Fruit fly (Drosophila melanogaster) whole organism, embryonic: Measurements from ENCODE around the gene Kaz1-ORFB.
A peak's percentile ranks its signal among the peaks of the same experiment; 100 is the strongest.

Experiments used
- CG1024 ChIP-seq: fragments of 200-800 bp; sonication (Bioruptor generic); IDR thresholded peaks from 2 replicates; pipeline ENCODE4 v1.3.6; 2022; ENCODE audit warnings: missing biosample characterization, missing genetic modification characterization
- CG13624 ChIP-seq: fragments of 200-800 bp; sonication (Bioruptor generic); optimal IDR thresholded peaks from 2 replicates; lab custom pipeline; 2016; ENCODE audit warnings: missing biosample characterization, missing genetic modification characterization
- CG4424 ChIP-seq: fragments of 200-800 bp; sonication (Bioruptor generic); optimal IDR thresholded peaks from 3 replicates; lab custom pipeline; 2016; ENCODE audit warnings: missing biosample characterization, missing genetic modification characterization
- CG7839 ChIP-seq: fragments of 200-800 bp; sonication (Bioruptor generic); optimal IDR thresholded peaks from 3 replicates; lab custom pipeline; 2018; ENCODE audit warnings: missing biosample characterization, mild to moderate bottlenecking, missing genetic modification characterization, moderate library complexity
- Hmx ChIP-seq: fragments of 200-800 bp; sonication (Bioruptor generic); optimal IDR thresholded peaks from 2 replicates; lab custom pipeline; 2016; ENCODE audit warnings: missing biosample characterization, missing genetic modification characterization
- abd-A ChIP-seq: fragments of 200-800 bp; sonication (Bioruptor generic); optimal IDR thresholded peaks from 3 replicates; lab custom pipeline; 2019; ENCODE audit warnings: missing biosample characterization, mild to moderate bottlenecking, missing genetic modification characterization, moderate library complexity
- bcd ChIP-seq: fragments of 200-800 bp; sonication (Bioruptor generic); optimal IDR thresholded peaks from 2 replicates; lab custom pipeline; 2017; ENCODE audit warnings: missing biosample characterization, mild to moderate bottlenecking, missing genetic modification characterization
- fru ChIP-seq: fragments of >200 bp; optimal IDR thresholded peaks from 2 replicates; lab custom pipeline; 2017
- hth ChIP-seq: fragments of >200 bp; optimal IDR thresholded peaks from 2 replicates; lab custom pipeline; 2017; ENCODE audit warnings: inconsistent platforms
- knrl ChIP-seq: fragments of 200-800 bp; sonication (Bioruptor generic); IDR thresholded peaks from 3 replicates; pipeline ENCODE4 v1.3.6; 2022; ENCODE audit warnings: missing biosample characterization, missing genetic modification characterization; ENCODE audit not compliant: partially characterized antibody
- stc ChIP-seq: fragments of 200-800 bp; sonication (Bioruptor generic); IDR thresholded peaks from 2 replicates; pipeline ENCODE4 v1.3.6; 2022; ENCODE audit warnings: missing biosample characterization, missing genetic modification characterization
- ttk ChIP-seq: fragments of 200-800 bp; sonication (Bioruptor generic); IDR thresholded peaks from 2 replicates; pipeline ENCODE4 v2.1.2; 2022; ENCODE audit warnings: missing biosample characterization, missing genetic modification characterization
- zfh2 ChIP-seq: fragments of 200-800 bp; sonication (Bioruptor generic); optimal IDR thresholded peaks from 2 replicates; lab custom pipeline; 2016; ENCODE audit warnings: missing biosample characterization, missing genetic modification characterization

DNA sequence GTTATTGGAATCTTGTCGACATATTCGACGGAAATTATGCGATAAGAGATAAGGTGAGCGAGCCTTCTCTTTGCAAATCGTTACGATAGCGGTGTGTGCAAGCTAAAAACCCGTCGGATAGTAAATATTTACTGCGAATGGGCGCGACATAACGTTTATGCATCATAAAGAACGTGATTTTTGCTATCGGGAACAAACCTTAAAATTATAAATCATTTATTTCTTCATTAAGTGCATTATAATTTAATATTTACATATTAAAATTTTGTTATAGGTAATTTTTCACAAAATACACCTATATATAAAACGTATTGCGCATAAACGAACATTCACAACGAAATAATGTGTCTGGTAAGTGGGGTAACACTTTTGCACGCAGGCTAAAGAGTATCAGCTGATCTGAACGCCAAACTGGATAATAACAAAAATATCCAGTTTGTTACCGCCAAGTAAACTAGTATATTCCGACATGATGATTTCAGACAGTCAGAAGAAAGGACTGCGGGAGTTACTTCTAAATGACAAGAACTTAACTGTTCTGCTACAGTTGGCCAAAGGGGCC lies 10.6 kb upstream of the Kaz1-ORFB start, which contains the start of the genes Gk1 and CG13876:
- no peak for TF ChIP-seq hth
- TF ChIP-seq CG13624 (GFP tag; lab: Kevin White, UChicago): peak; percentile 58
- peak; percentile 94 for TF ChIP-seq bcd (GFP tag; lab: Kevin White, UChicago)
- no peak for TF ChIP-seq fru (lab: Kevin White, UChicago)
- TF ChIP-seq knrl: no peak; the same call in 2 of the 3 replicates
- peak; percentile 74 for TF ChIP-seq CG1024 (GFP tag; lab: Robert Waterston, UW)
- peak; percentile 63 for TF ChIP-seq zfh2 (GFP tag; lab: Kevin White, UChicago)
- TF ChIP-seq Hmx: no peak
- TF ChIP-seq abd-A (tag; lab: Kevin White, UChicago): no peak
- peak; percentile 96 for TF ChIP-seq stc (GFP tag; lab: Robert Waterston, UW)
- peak; percentile 97 for TF ChIP-seq CG7839 (tag; lab: Kevin White, UChicago)
- TF ChIP-seq ttk: peak; percentile 93
- TF ChIP-seq CG4424 (GFP tag; lab: Kevin White, UChicago): peak; percentile 91
